Fruit fly (Drosophila melanogaster): ENCODE results near the gene B9d1.

The B9d1 gene

DNA sequence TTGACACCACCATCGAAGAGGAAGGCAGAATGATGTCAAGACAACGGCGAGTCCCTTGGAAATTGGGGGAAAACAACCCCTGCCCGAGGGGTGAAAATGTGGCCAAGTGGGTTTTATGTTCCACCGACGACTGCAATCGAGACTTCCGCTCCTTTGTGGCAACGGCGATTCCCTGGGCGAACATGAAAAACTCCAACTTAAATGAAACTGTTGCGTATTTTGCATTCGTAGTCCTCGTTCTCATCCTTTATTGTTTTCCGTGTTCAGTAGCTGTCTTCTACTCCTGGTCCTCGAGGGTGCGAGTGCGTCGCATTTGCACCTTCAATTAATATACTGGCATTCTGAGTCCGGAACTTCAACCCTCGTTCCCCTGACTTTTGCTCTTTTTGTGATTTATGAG, 30.5 kb downstream of the B9d1 start:
- 0 out of 4 replicates have a peak, but pooled peaks have one; percentile 24 for TF ChIP-seq chinmo (GFP tag; IDR thresholded peaks at IDR 0.05; ENCODE audit: partially characterized antibody)
- peak; percentile 92 for TF ChIP-seq pros (GFP tag; optimal IDR thresholded peaks at IDR 0.05)
- peak; percentile 44 for TF ChIP-seq nerfin-1 (tag; optimal IDR thresholded peaks at IDR 0.05)
- no peak for TF ChIP-seq Rx (GFP tag; IDR thresholded peaks at IDR 0.05)
- peak; percentile 57 for TF ChIP-seq abd-A (tag; optimal IDR thresholded peaks at IDR 0.05)
- TF ChIP-seq scrt (GFP tag; optimal IDR thresholded peaks at IDR 0.05), result peak; percentile 54
- peak in 1 of 2 experiments; percentile 33 for TF ChIP-seq Hr51 (GFP tag; optimal IDR thresholded peaks at IDR 0.05)
- no peak for TF ChIP-seq onecut (GFP tag; IDR thresholded peaks at IDR 0.05)
- peak; percentile 24 for TF ChIP-seq kni (GFP tag; optimal IDR thresholded peaks at IDR 0.05)

- TF ChIP-seq CG11696 (GFP tag; IDR thresholded peaks at IDR 0.05) (no peak), crol (GFP tag; IDR thresholded peaks at IDR 0.05) (0 out of 2 replicates have a peak, but pooled peaks have one; percentile 11), Hey (tag; optimal IDR thresholded peaks at IDR 0.05) (peak; percentile 71), Optix (GFP tag; IDR thresholded peaks at IDR 0.05) (no peak), CG11504 (tag; optimal IDR thresholded peaks at IDR 0.05) (no peak), dysf (GFP tag; IDR thresholded peaks at IDR 0.05) (0 out of 3 replicates have a peak, but pooled peaks have one; percentile 20), nerfin-1 (tag; optimal IDR thresholded peaks at IDR 0.05) (peak; percentile 41), oc (tag; optimal IDR thresholded peaks at IDR 0.05) (peak; percentile 57), gsb-n (tag; optimal IDR thresholded peaks at IDR 0.05) (peak; percentile 76), grau (tag; optimal IDR thresholded peaks at IDR 0.05) (no peak), CG3995 (GFP tag; optimal IDR thresholded peaks at IDR 0.05) (no peak)
Measured at dm6 chr3R:15513208-15513607, 31.5 kb downstream of the B9d1 start.

- TF ChIP-seq run (tag; optimal IDR thresholded peaks at IDR 0.05) (no peak), dpn (GFP tag; optimal IDR thresholded peaks at IDR 0.05) (no peak), Ets97D (GFP tag; optimal IDR thresholded peaks at IDR 0.05) (peak; percentile 45), onecut (GFP tag; IDR thresholded peaks at IDR 0.05) (peak; percentile 55), CG10543 (GFP tag; optimal IDR thresholded peaks at IDR 0.05) (peak; percentile 0), Hr51 (GFP tag; optimal IDR thresholded peaks at IDR 0.05) (peak in 1 of 2 experiments; percentile 20), gt (GFP tag; IDR thresholded peaks at IDR 0.05) (no peak), ash1 (GFP tag; optimal IDR thresholded peaks at IDR 0.05) (no peak), Hey (tag; optimal IDR thresholded peaks at IDR 0.05) (peak; percentile 87), MBD-R2 (GFP tag; IDR thresholded peaks at IDR 0.05) (no peak), Xbp1 (GFP tag; optimal IDR thresholded peaks at IDR 0.05) (no peak), crol (GFP tag; IDR thresholded peaks at IDR 0.05) (peak; percentile 84), CG11723 (GFP tag; optimal IDR thresholded peaks at IDR 0.05) (no peak), CG2199 (GFP tag; IDR thresholded peaks at IDR 0.05) (no peak), CG11456 (GFP tag; IDR thresholded peaks at IDR 0.05) (0 out of 3 replicates have a peak, but pooled peaks have one; percentile 31), oc (tag; optimal IDR thresholded peaks at IDR 0.05) (peak; percentile 57), ci (GFP tag; IDR thresholded peaks at IDR 0.05) (0 out of 3 replicates have a peak, but pooled peaks have one; percentile 7), mirr (GFP tag; optimal IDR thresholded peaks at IDR 0.05) (peak; percentile 66), ro (GFP tag; IDR thresholded peaks at IDR 0.05) (no peak), abd-A (tag; optimal IDR thresholded peaks at IDR 0.05) (peak; percentile 49)
Measured at dm6 chr3R:15517113-15517512, 35.4 kb downstream of the B9d1 start.

- TF ChIP-seq tup (GFP tag; optimal IDR thresholded peaks at IDR 0.05) (no peak), CG6765 (GFP tag; optimal IDR thresholded peaks at IDR 0.05) (no peak), CG7786 (GFP tag; optimal IDR thresholded peaks at IDR 0.05) (no peak), CG17912 (GFP tag; optimal IDR thresholded peaks at IDR 0.05) (no peak), h (optimal IDR thresholded peaks at IDR 0.05) (no peak), Atf-2 (GFP tag; optimal IDR thresholded peaks at IDR 0.05) (no peak), CkIIα-i1 (GFP tag; IDR thresholded peaks at IDR 0.05) (no peak), stc (GFP tag; IDR thresholded peaks at IDR 0.05) (no peak), Hr78 (GFP tag; optimal IDR thresholded peaks at IDR 0.05) (no peak), BtbVII (GFP tag; optimal IDR thresholded peaks at IDR 0.05) (no peak), CG2202 (tag; optimal IDR thresholded peaks at IDR 0.05) (no peak), Nf-YA (GFP tag; IDR thresholded peaks at IDR 0.05) (no peak), CG18476 (GFP tag; optimal IDR thresholded peaks at IDR 0.05) (no peak), chinmo (GFP tag; IDR thresholded peaks at IDR 0.05; ENCODE audit: partially characterized antibody) (no peak), ab (GFP tag; optimal IDR thresholded peaks at IDR 0.05) (no peak)
Measured at dm6 chr3R:15531373-15531772, 49.7 kb downstream of the B9d1 start, which contains the start of gene CG31296. TSS of gene CG31296 (minus strand) at chr3R:15531473.
